Worm (Caenorhabditis elegans) whole organism, late embryonic: Measurements from ENCODE around the gene dnj-3.

ENCODE experiments used
- C38D4.7 ChIP-seq: fragments of 200-800 bp; sonication (Bioruptor generic); optimal IDR thresholded peaks from 2 replicates; lab custom pipeline; 2018; ENCODE audit warnings: mild to moderate bottlenecking, missing genetic modification characterization, moderate library complexity, missing compliant biosample characterization
- T23F11.4 ChIP-seq: fragments of 200-800 bp; sonication (Bioruptor generic); optimal IDR thresholded peaks from 2 replicates; lab custom pipeline; 2018; ENCODE audit warnings: mild to moderate bottlenecking, missing genetic modification characterization, missing compliant biosample characterization
- Y22D7AL.16 ChIP-seq: sonication (generic microtip); optimal IDR thresholded peaks from 2 replicates; lab custom pipeline; 2016; ENCODE audit warnings: missing genetic modification characterization, missing compliant biosample characterization
- ceh-14 ChIP-seq: sonication (generic microtip); optimal IDR thresholded peaks from 2 replicates; lab custom pipeline; 2016; ENCODE audit warnings: missing genotype, missing genetic modification characterization, missing compliant biosample characterization
- ceh-18 ChIP-seq: sonication (generic microtip); optimal IDR thresholded peaks from 2 replicates; lab custom pipeline; 2016; ENCODE audit warnings: missing genetic modification characterization, missing compliant biosample characterization
- ceh-19 ChIP-seq: fragments of 200-800 bp; sonication (Bioruptor generic); optimal IDR thresholded peaks from 2 replicates; lab custom pipeline; 2018; ENCODE audit warnings: mild to moderate bottlenecking, missing genetic modification characterization, missing compliant biosample characterization
- ceh-31 ChIP-seq: sonication (generic microtip); optimal IDR thresholded peaks from 2 replicates; lab custom pipeline; 2016; ENCODE audit warnings: missing genetic modification characterization, missing compliant biosample characterization
- ceh-34 ChIP-seq: sonication (generic microtip); optimal IDR thresholded peaks from 2 replicates; lab custom pipeline; 2016; ENCODE audit warnings: mild to moderate bottlenecking, missing genetic modification characterization, missing compliant biosample characterization
- ceh-48 ChIP-seq: sonication (generic microtip); optimal IDR thresholded peaks from 2 replicates; lab custom pipeline; 2016; ENCODE audit warnings: missing genetic modification characterization, inconsistent platforms, missing compliant biosample characterization
- dmd-4 ChIP-seq: sonication (generic microtip); optimal IDR thresholded peaks from 2 replicates; lab custom pipeline; 2016; ENCODE audit warnings: borderline replicate concordance, missing genetic modification characterization, missing compliant biosample characterization
- elt-2 ChIP-seq: sonication (generic microtip); optimal IDR thresholded peaks from 2 replicates; lab custom pipeline; 2016; ENCODE audit warnings: missing genetic modification reagents, missing genetic modification characterization, missing compliant biosample characterization
- ets-4 ChIP-seq: sonication (generic microtip); optimal IDR thresholded peaks from 2 replicates; lab custom pipeline; 2016; ENCODE audit warnings: missing genetic modification characterization, missing compliant biosample characterization
- eyg-1 ChIP-seq: sonication (generic microtip); optimal IDR thresholded peaks from 2 replicates; lab custom pipeline; 2016; ENCODE audit warnings: missing genotype, missing genetic modification characterization, missing compliant biosample characterization
- fax-1 ChIP-seq: sonication (generic microtip); optimal IDR thresholded peaks from 2 replicates; lab custom pipeline; 2016; ENCODE audit warnings: missing genotype, missing genetic modification characterization, missing compliant biosample characterization
- fkh-6 ChIP-seq: sonication (generic microtip); optimal IDR thresholded peaks from 2 replicates; lab custom pipeline; 2016; ENCODE audit warnings: missing genetic modification characterization, missing compliant biosample characterization
- gmeb-2 ChIP-seq: sonication (generic microtip); optimal IDR thresholded peaks from 2 replicates; lab custom pipeline; 2016; ENCODE audit warnings: missing genetic modification characterization, inconsistent platforms, missing compliant biosample characterization
- hlh-15 ChIP-seq: sonication (generic microtip); optimal IDR thresholded peaks from 2 replicates; lab custom pipeline; 2016; ENCODE audit warnings: missing genetic modification characterization, missing compliant biosample characterization
- hlh-6 ChIP-seq: sonication (generic microtip); optimal IDR thresholded peaks from 2 replicates; lab custom pipeline; 2016; ENCODE audit warnings: missing genotype, missing genetic modification characterization, missing compliant biosample characterization
- lin-11 ChIP-seq: fragments of 200-800 bp; sonication (Bioruptor generic); optimal IDR thresholded peaks from 2 replicates; lab custom pipeline; 2018; ENCODE audit warnings: mild to moderate bottlenecking, missing genetic modification characterization, missing compliant biosample characterization
- nfya-1 ChIP-seq: sonication (generic microtip); optimal IDR thresholded peaks from 2 replicates; lab custom pipeline; 2017; ENCODE audit warnings: missing genetic modification characterization, mild to moderate bottlenecking, missing compliant biosample characterization, antibody characterized with exemption, moderate library complexity
- nhr-11 ChIP-seq: fragments of 150-350 bp; optimal IDR thresholded peaks from 2 replicates; lab custom pipeline; 2014; ENCODE audit warnings: missing biosample characterization, missing genetic modification characterization
- nhr-232 ChIP-seq: sonication (generic microtip); optimal IDR thresholded peaks from 2 replicates; lab custom pipeline; 2016; ENCODE audit warnings: missing genetic modification characterization, missing compliant biosample characterization
- odd-2 ChIP-seq: sonication (generic microtip); optimal IDR thresholded peaks from 2 replicates; lab custom pipeline; 2017; ENCODE audit warnings: antibody characterized with exemption, mild to moderate bottlenecking, missing genetic modification characterization, missing compliant biosample characterization
- pax-1 ChIP-seq: fragments of 150-350 bp; optimal IDR thresholded peaks from 2 replicates; lab custom pipeline; 2014; ENCODE audit warnings: missing biosample characterization, missing genetic modification characterization
- pha-4 ChIP-seq: fragments of 150-350 bp; optimal IDR thresholded peaks from 2 replicates; lab custom pipeline; 2018; ENCODE audit warnings: missing biosample characterization, missing genetic modification reagents, missing genetic modification characterization
- ref-2 ChIP-seq: sonication (generic microtip); optimal IDR thresholded peaks from 2 replicates; lab custom pipeline; 2016; ENCODE audit warnings: missing genetic modification characterization, missing compliant biosample characterization
- rnt-1 ChIP-seq: sonication (generic microtip); optimal IDR thresholded peaks from 2 replicates; lab custom pipeline; 2016; ENCODE audit warnings: missing genetic modification characterization, missing compliant biosample characterization
- sdc-2 ChIP-seq: sonication (generic microtip); optimal IDR thresholded peaks from 2 replicates; lab custom pipeline; 2016; ENCODE audit warnings: missing genotype, missing genetic modification characterization, missing compliant biosample characterization
- sox-4 ChIP-seq: sonication (generic microtip); optimal IDR thresholded peaks from 2 replicates; lab custom pipeline; 2017; ENCODE audit warnings: mild to moderate bottlenecking, missing genetic modification characterization, inconsistent platforms, missing compliant biosample characterization
- tbx-2 ChIP-seq: sonication (generic microtip); optimal IDR thresholded peaks from 2 replicates; lab custom pipeline; 2016; ENCODE audit warnings: missing genetic modification characterization, missing compliant biosample characterization
- tbx-7 ChIP-seq: sonication (generic microtip); optimal IDR thresholded peaks from 2 replicates; lab custom pipeline; 2016; ENCODE audit warnings: missing genotype, missing genetic modification characterization, missing compliant biosample characterization
- unc-3 ChIP-seq, 2 experiments: fragments of 200-800 bp in 1 of 2; sonication (Bioruptor generic) in 1 of 2; sonication (generic microtip) in 1 of 2; conservative IDR thresholded peaks in 1 of 2; optimal IDR thresholded peaks in 1 of 2; 2 replicates each; pipeline versions ENCODE4 v1.3.6 to Lab custom; 2016 to 2022; ENCODE audit warnings: missing compliant biosample characterization in 2 of 2, missing genetic modification characterization in 2 of 2, missing genetic modification reagents in 1 of 2
- unc-42 ChIP-seq: sonication (generic microtip); optimal IDR thresholded peaks from 2 replicates; lab custom pipeline; 2016; ENCODE audit warnings: missing genotype, missing genetic modification characterization, missing compliant biosample characterization
- unc-55 ChIP-seq: sonication (generic microtip); optimal IDR thresholded peaks from 2 replicates; lab custom pipeline; 2017; ENCODE audit warnings: missing biosample characterization, missing genetic modification reagents, missing genetic modification characterization
- ztf-16 ChIP-seq: sonication (generic microtip); optimal IDR thresholded peaks from 2 replicates; lab custom pipeline; 2017; ENCODE audit warnings: missing genetic modification characterization, missing compliant biosample characterization

Gene dnj-3

ce11 chrV:15065068-15065744 is 3.3 kb upstream of the dnj-3 start, which contains the start of gene C25D7.9:
TSS of gene C25D7.9 (plus strand) at chrV:15065135.
- no peak for TF ChIP-seq gmeb-2 (tag; lab: Kevin White, UChicago)
- TF ChIP-seq eyg-1 (tag; lab: Kevin White, UChicago): no peak
- peak; percentile 46 for TF ChIP-seq ceh-19 (GFP tag; lab: Kevin White, UChicago)
- TF ChIP-seq dmd-4 (tag; lab: Kevin White, UChicago): no peak
- TF ChIP-seq ceh-31 (tag; lab: Kevin White, UChicago): peak; percentile 65
- TF ChIP-seq ets-4 (tag; lab: Kevin White, UChicago): peak; percentile 61
- TF ChIP-seq sdc-2 (tag; lab: Kevin White, UChicago): peak; percentile 20
- TF ChIP-seq nhr-11 (tag; lab: Kevin White, UChicago): no peak
- no peak for TF ChIP-seq pha-4 (tag; lab: Kevin White, UChicago)
- TF ChIP-seq elt-2 (tag; lab: Kevin White, UChicago): no peak
- TF ChIP-seq sox-4: no peak
- peak; percentile 22 for TF ChIP-seq ref-2 (tag; lab: Kevin White, UChicago)
- TF ChIP-seq unc-55 (GFP tag; lab: Kevin White, UChicago): no peak
- TF ChIP-seq tbx-2 (tag; lab: Kevin White, UChicago): peak; percentile 40
- TF ChIP-seq unc-42 (tag; lab: Kevin White, UChicago): peak; percentile 47
- TF ChIP-seq pax-1: no peak
- no peak for TF ChIP-seq nhr-232 (tag; lab: Kevin White, UChicago)
- peak; percentile 32 for TF ChIP-seq ceh-34 (tag; lab: Kevin White, UChicago)
- no peak for TF ChIP-seq fkh-6 (tag; lab: Kevin White, UChicago)
- peak; percentile 16 for TF ChIP-seq hlh-6
- peak; percentile 90 for TF ChIP-seq ceh-48 (tag; lab: Kevin White, UChicago)

ce11 chrV:15065837-15066348 is 2.6 kb upstream of the dnj-3 start, which contains the start of gene otub-1:
TSS of gene otub-1 (plus strand) at chrV:15066298.
- TF ChIP-seq odd-2 (tag; lab: Kevin White, UChicago) (no peak), sox-4 (no peak), C38D4.7 (no peak), lin-11 (tag; lab: Kevin White, UChicago) (no peak), ztf-16 (tag; lab: Kevin White, UChicago) (no peak), hlh-15 (tag; lab: Kevin White, UChicago) (no peak), tbx-7 (tag; lab: Kevin White, UChicago) (no peak)

- TF ChIP-seq fax-1 (no peak), Y22D7AL.16 (no peak), ceh-18 (tag; lab: Kevin White, UChicago) (no peak), rnt-1 (tag; lab: Kevin White, UChicago) (no peak), nfya-1 (tag; lab: Kevin White, UChicago) (no peak), T23F11.4 (GFP tag; lab: Kevin White, UChicago) (no peak)
These were observed 1.3 kb upstream of the dnj-3 start, which contains the start of gene C25D7.10 for ce11 chrV:15067165-15067564. TSS of gene C25D7.10 (plus strand) at chrV:15067465.

ce11 chrV:15069435-15069985 is 1.0 kb downstream of the dnj-3 start:
- TF ChIP-seq unc-3 (GFP tag; conservative IDR thresholded peaks at IDR 0.05; lab: Robert Waterston, UW): no peak
- TF ChIP-seq unc-3 (tag; optimal IDR thresholded peaks at IDR 0.05; lab: Kevin White, UChicago): no peak
- no peak for TF ChIP-seq ceh-14 (tag; lab: Kevin White, UChicago)
- peak; percentile 73 for TF ChIP-seq unc-42 (tag; lab: Kevin White, UChicago)
- TF ChIP-seq dmd-4 (tag; lab: Kevin White, UChicago): no peak
